Worm (Caenorhabditis elegans) whole organism, young adult: Measurements from ENCODE around the gene eol-1.

Experiments used
- B0261.1 ChIP-seq: sonication (generic microtip); optimal IDR thresholded peaks from 2 replicates; lab custom pipeline; 2016; ENCODE audit warnings: mild to moderate bottlenecking, missing genetic modification characterization, moderate library complexity, missing compliant biosample characterization
- B0336.3 ChIP-seq: fragments of 200-800 bp; sonication (Bioruptor generic); IDR thresholded peaks from 2 replicates; pipeline ENCODE4 v1.3.6; 2022; ENCODE audit warnings: missing genetic modification characterization, missing compliant biosample characterization
- aptf-2 ChIP-seq: fragments of 200-800 bp; sonication (Bioruptor generic); conservative IDR thresholded peaks from 2 replicates; pipeline ENCODE4 v1.3.6; 2022; ENCODE audit warnings: missing genetic modification reagents, missing genetic modification characterization, missing compliant biosample characterization
- ceh-27 ChIP-seq: fragments of 200-800 bp; sonication (Bioruptor generic); optimal IDR thresholded peaks from 2 replicates; lab custom pipeline; 2018; ENCODE audit warnings: mild to moderate bottlenecking, missing genetic modification characterization, moderate library complexity, missing compliant biosample characterization
- dpl-1 ChIP-seq: fragments of 150-350 bp; optimal IDR thresholded peaks from 2 replicates; lab custom pipeline; 2014; ENCODE audit warnings: missing biosample characterization, missing genetic modification reagents, missing genetic modification characterization
- efl-1 ChIP-seq: fragments of 150-350 bp; optimal IDR thresholded peaks from 2 replicates; lab custom pipeline; 2014; ENCODE audit warnings: missing biosample characterization, missing genetic modification reagents, missing genetic modification characterization
- pha-4 ChIP-seq: fragments of 150-350 bp; sonication (generic microtip); optimal IDR thresholded peaks from 2 replicates; lab custom pipeline; 2014; ENCODE audit warnings: missing biosample characterization, missing genetic modification reagents, missing genetic modification characterization
- rcor-1 ChIP-seq: fragments of 200-800 bp; sonication (Bioruptor generic); IDR thresholded peaks from 2 replicates; pipeline ENCODE4 v1.3.6; 2022; ENCODE audit warnings: missing genetic modification reagents, missing genetic modification characterization, missing compliant biosample characterization
- repo-1 ChIP-seq: sonication (generic microtip); optimal IDR thresholded peaks from 2 replicates; lab custom pipeline; 2017; ENCODE audit warnings: mild to moderate bottlenecking, missing genetic modification characterization, missing compliant biosample characterization
- snpc-1.3 ChIP-seq: sonication (generic microtip); optimal IDR thresholded peaks from 2 replicates; lab custom pipeline; 2017; ENCODE audit warnings: missing genetic modification characterization, mild to moderate bottlenecking, missing compliant biosample characterization, antibody characterized with exemption, moderate library complexity, missing genotype, missing genetic modification reagents; ENCODE audit not compliant: insufficient read depth
- snpc-4 ChIP-seq, 5 experiments: fragments of 150-350 bp in 1 of 5; sonication (generic microtip) in 4 of 5; optimal IDR thresholded peaks; 2 replicates each; lab custom pipeline; 2014 to 2018; ENCODE audit warnings: missing genetic modification characterization in 5 of 5, missing biosample characterization in 3 of 5, antibody characterized with exemption in 2 of 5, mild to moderate bottlenecking in 2 of 5, missing compliant biosample characterization in 2 of 5, missing genotype in 2 of 5, moderate library complexity in 2 of 5, missing genetic modification reagents in 1 of 5
- unc-62 ChIP-seq: fragments of 150-350 bp; optimal IDR thresholded peaks from 2 replicates; lab custom pipeline; 2014; ENCODE audit warnings: missing biosample characterization, missing genetic modification reagents, missing genetic modification characterization

DNA sequence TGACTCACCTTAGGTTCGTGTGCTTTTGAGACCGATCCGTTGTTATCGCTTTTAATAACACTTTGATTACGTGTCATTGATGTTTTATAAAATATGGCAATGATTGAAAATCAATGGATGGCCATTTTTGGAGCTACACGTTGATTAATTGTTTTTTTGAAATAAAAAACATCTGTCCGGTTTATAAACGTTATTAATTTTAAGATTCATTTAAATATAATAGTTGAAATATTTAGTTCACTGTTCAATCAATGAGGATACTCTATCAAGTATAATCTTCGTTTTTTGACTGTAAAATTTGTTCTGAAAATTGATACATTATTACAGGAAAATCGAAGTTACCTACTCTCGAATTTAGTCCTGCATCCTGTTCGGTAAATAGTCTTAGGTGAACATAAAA lies 22.5 kb downstream of the eol-1 start, which contains the start of gene R10D12.10:
- TF ChIP-seq snpc-1.3 (tag; lab: Kevin White, UChicago): no peak
- no peak for TF ChIP-seq B0261.1
- no peak for TF ChIP-seq ceh-27 (GFP tag; lab: Kevin White, UChicago)
- TF ChIP-seq rcor-1: no peak
- no peak for TF ChIP-seq unc-62 (GFP tag; lab: Kevin White, UChicago)
- no peak for TF ChIP-seq pha-4
- TF ChIP-seq snpc-4 (GFP tag; optimal IDR thresholded peaks at IDR 0.05; lab: Kevin White, UChicago): no peak
- TF ChIP-seq snpc-4 (tag; optimal IDR thresholded peaks at IDR 0.05; lab: Kevin White, UChicago): no peak
- TF ChIP-seq B0336.3: no peak
- TF ChIP-seq efl-1 (GFP tag; lab: Kevin White, UChicago): no peak
- TF ChIP-seq repo-1 (tag; lab: Kevin White, UChicago): no peak
- TF ChIP-seq dpl-1 (GFP tag; lab: Kevin White, UChicago): no peak
- no peak for TF ChIP-seq aptf-2 (GFP tag; lab: Robert Waterston, UW)
